Worm (Caenorhabditis elegans) whole organism, young adult: ENCODE measurements around the gene C50E3.7.
A peak's percentile ranks its signal among the peaks of the same experiment; 100 is the strongest.

Source experiments
- B0019.2 ChIP-seq: fragments of 200-800 bp; sonication (Bioruptor generic); conservative IDR thresholded peaks from 2 replicates; pipeline ENCODE4 v1.3.6; 2022; ENCODE audit warnings: missing genetic modification reagents, missing genetic modification characterization, missing compliant biosample characterization
- B0261.1 ChIP-seq: sonication (generic microtip); optimal IDR thresholded peaks from 2 replicates; lab custom pipeline; 2016; ENCODE audit warnings: mild to moderate bottlenecking, missing genetic modification characterization, moderate library complexity, missing compliant biosample characterization
- D2030.7 ChIP-seq: fragments of 200-800 bp; sonication (Bioruptor generic); IDR thresholded peaks from 2 replicates; pipeline ENCODE4 v1.3.6; 2022; ENCODE audit warnings: missing genetic modification reagents, missing genetic modification characterization, missing compliant biosample characterization
- F22D6.2 ChIP-seq: sonication (generic microtip); optimal IDR thresholded peaks from 2 replicates; lab custom pipeline; 2016; ENCODE audit warnings: mild to moderate bottlenecking, missing genetic modification characterization, missing compliant biosample characterization
- F33H1.4 ChIP-seq: fragments of 200-800 bp; sonication (Bioruptor generic); IDR thresholded peaks from 2 replicates; pipeline ENCODE4 v1.3.6; 2022; ENCODE audit warnings: missing genetic modification reagents, missing genetic modification characterization, missing compliant biosample characterization
- F37B4.10 ChIP-seq: fragments of 200-800 bp; sonication (Bioruptor generic); IDR thresholded peaks from 2 replicates; pipeline ENCODE4 v1.3.6; 2022; ENCODE audit warnings: missing genetic modification characterization, missing compliant biosample characterization
- F49E8.2 ChIP-seq: sonication (generic microtip); optimal IDR thresholded peaks from 3 replicates; lab custom pipeline; 2017; ENCODE audit warnings: missing genetic modification characterization, mild to moderate bottlenecking, missing compliant biosample characterization, antibody characterized with exemption, moderate library complexity; ENCODE audit not compliant: insufficient read depth
- F52B5.7 ChIP-seq: sonication (generic microtip); optimal IDR thresholded peaks from 2 replicates; lab custom pipeline; 2016; ENCODE audit warnings: mild to moderate bottlenecking, missing genetic modification characterization, missing compliant biosample characterization
- F57C9.4 ChIP-seq: sonication (generic microtip); optimal IDR thresholded peaks from 2 replicates; lab custom pipeline; 2017; ENCODE audit warnings: mild to moderate bottlenecking, missing genetic modification characterization, missing compliant biosample characterization
- ZK185.1 ChIP-seq: sonication (generic microtip); optimal IDR thresholded peaks from 2 replicates; lab custom pipeline; 2016; ENCODE audit warnings: mild to moderate bottlenecking, missing genetic modification characterization, missing compliant biosample characterization; ENCODE audit not compliant: poor library complexity, severe bottlenecking
- cebp-2 ChIP-seq: fragments of 200-800 bp; sonication (Bioruptor generic); IDR thresholded peaks from 2 replicates; pipeline ENCODE4 v1.3.6; 2022; ENCODE audit warnings: missing genetic modification characterization, missing compliant biosample characterization
- ceh-100 ChIP-seq: fragments of 200-800 bp; sonication (Bioruptor generic); IDR thresholded peaks from 2 replicates; pipeline ENCODE4 v1.3.6; 2022; ENCODE audit warnings: missing genetic modification reagents, missing genetic modification characterization, missing compliant biosample characterization
- ceh-79 ChIP-seq: sonication (generic microtip); optimal IDR thresholded peaks from 2 replicates; lab custom pipeline; 2017; ENCODE audit warnings: mild to moderate bottlenecking, missing genetic modification characterization, missing compliant biosample characterization
- dox-1 ChIP-seq: fragments of 200-800 bp; sonication (Bioruptor generic); IDR thresholded peaks from 2 replicates; pipeline ENCODE4 v1.3.6; 2022; ENCODE audit warnings: missing genetic modification reagents, missing genetic modification characterization, missing compliant biosample characterization
- dpl-1 ChIP-seq: fragments of 150-350 bp; optimal IDR thresholded peaks from 2 replicates; lab custom pipeline; 2014; ENCODE audit warnings: missing biosample characterization, missing genetic modification reagents, missing genetic modification characterization
- efl-1 ChIP-seq: fragments of 150-350 bp; optimal IDR thresholded peaks from 2 replicates; lab custom pipeline; 2014; ENCODE audit warnings: missing biosample characterization, missing genetic modification reagents, missing genetic modification characterization
- egl-18 ChIP-seq: fragments of 200-800 bp; sonication (Bioruptor generic); IDR thresholded peaks from 2 replicates; pipeline ENCODE4 v1.3.6; 2022; ENCODE audit warnings: missing genetic modification reagents, missing genetic modification characterization, missing compliant biosample characterization
- ekl-4 ChIP-seq: fragments of 200-800 bp; sonication (Bioruptor generic); IDR thresholded peaks from 2 replicates; pipeline ENCODE4 v1.3.6; 2022; ENCODE audit warnings: missing genetic modification reagents, missing genetic modification characterization, missing compliant biosample characterization
- ets-4 ChIP-seq: fragments of 200-800 bp; sonication (Bioruptor generic); optimal IDR thresholded peaks from 2 replicates; lab custom pipeline; 2018; ENCODE audit warnings: mild to moderate bottlenecking, missing genetic modification characterization, missing compliant biosample characterization
- hmg-1.2 ChIP-seq: fragments of 200-800 bp; sonication (Bioruptor generic); IDR thresholded peaks from 2 replicates; pipeline ENCODE4 v1.3.6; 2022; ENCODE audit warnings: missing genetic modification reagents, missing genetic modification characterization, missing compliant biosample characterization
- lag-1 ChIP-seq: fragments of 200-800 bp; sonication (Bioruptor generic); IDR thresholded peaks from 2 replicates; pipeline ENCODE4 v1.3.6; 2022; ENCODE audit warnings: missing genetic modification reagents, missing genetic modification characterization, missing compliant biosample characterization
- lin-26 ChIP-seq: fragments of 200-800 bp; sonication (Bioruptor generic); IDR thresholded peaks from 2 replicates; pipeline ENCODE4 v1.3.6; 2022; ENCODE audit warnings: missing genetic modification reagents, missing genetic modification characterization, missing compliant biosample characterization
- madf-6 ChIP-seq: fragments of 200-800 bp; sonication (Bioruptor generic); IDR thresholded peaks from 2 replicates; pipeline ENCODE4 v1.3.6; 2022; ENCODE audit warnings: missing genetic modification reagents, missing genetic modification characterization, missing compliant biosample characterization
- madf-8 ChIP-seq: fragments of 200-800 bp; sonication (Bioruptor generic); conservative IDR thresholded peaks from 2 replicates; pipeline ENCODE4 v1.3.6; 2022; ENCODE audit warnings: missing genetic modification reagents, missing genetic modification characterization, missing compliant biosample characterization
- mel-28 ChIP-seq: sonication (generic microtip); optimal IDR thresholded peaks from 2 replicates; lab custom pipeline; 2016; ENCODE audit warnings: borderline replicate concordance, mild to moderate bottlenecking, missing genetic modification characterization, missing compliant biosample characterization
- nfya-2 ChIP-seq: fragments of 200-800 bp; sonication (Bioruptor generic); IDR thresholded peaks from 2 replicates; pipeline ENCODE4 v1.3.6; 2022; ENCODE audit warnings: missing genetic modification reagents, missing genetic modification characterization, missing compliant biosample characterization
- nhr-80 ChIP-seq: sonication (generic microtip); optimal IDR thresholded peaks from 2 replicates; lab custom pipeline; 2016; ENCODE audit warnings: missing genetic modification characterization, missing compliant biosample characterization
- nhr-90 ChIP-seq: sonication (generic microtip); optimal IDR thresholded peaks from 2 replicates; lab custom pipeline; 2016; ENCODE audit warnings: missing genotype, mild to moderate bottlenecking, missing genetic modification characterization, missing compliant biosample characterization
- pha-4 ChIP-seq: fragments of 150-350 bp; sonication (generic microtip); optimal IDR thresholded peaks from 2 replicates; lab custom pipeline; 2014; ENCODE audit warnings: missing biosample characterization, missing genetic modification reagents, missing genetic modification characterization
- rec-8 ChIP-seq, 2 experiments: sonication (generic microtip); optimal IDR thresholded peaks; 2 replicates each; lab custom pipeline; 2016; ENCODE audit warnings: mild to moderate bottlenecking in 2 of 2, missing genetic modification characterization in 2 of 2, missing genetic modification reagents in 2 of 2, missing genotype in 2 of 2, missing biosample characterization in 1 of 2, missing compliant biosample characterization in 1 of 2, moderate library complexity in 1 of 2
- rpc-1 ChIP-seq, 2 experiments: fragments of 150-350 bp in 1 of 2; sonication (generic microtip) in 1 of 2; optimal IDR thresholded peaks; 2 replicates each; lab custom pipeline; 2014 to 2018; ENCODE audit warnings: missing biosample characterization in 1 of 2, missing genetic modification characterization in 1 of 2, missing genetic modification reagents in 1 of 2, missing genotype in 1 of 2
- snpc-4 ChIP-seq, 5 experiments: fragments of 150-350 bp in 1 of 5; sonication (generic microtip) in 4 of 5; optimal IDR thresholded peaks; 2 replicates each; lab custom pipeline; 2014 to 2018; ENCODE audit warnings: missing genetic modification characterization in 5 of 5, missing biosample characterization in 3 of 5, antibody characterized with exemption in 2 of 5, mild to moderate bottlenecking in 2 of 5, missing compliant biosample characterization in 2 of 5, missing genotype in 2 of 5, moderate library complexity in 2 of 5, missing genetic modification reagents in 1 of 5
- somi-1 ChIP-seq: fragments of 200-800 bp; sonication (Bioruptor generic); optimal IDR thresholded peaks from 2 replicates; lab custom pipeline; 2018; ENCODE audit warnings: mild to moderate bottlenecking, missing genetic modification characterization, missing compliant biosample characterization
- tbp1 ChIP-seq: fragments of 200-800 bp; sonication (Bioruptor generic); optimal IDR thresholded peaks from 2 replicates; lab custom pipeline; 2018; ENCODE audit warnings: mild to moderate bottlenecking, missing genetic modification characterization, missing compliant biosample characterization
- xnd-1 ChIP-seq: sonication (generic microtip); optimal IDR thresholded peaks from 2 replicates; lab custom pipeline; 2016; ENCODE audit warnings: missing genotype, missing genetic modification reagents, missing genetic modification characterization, missing compliant biosample characterization
- zim-3 ChIP-seq: sonication (generic microtip); optimal IDR thresholded peaks from 2 replicates; lab custom pipeline; 2017; ENCODE audit warnings: mild to moderate bottlenecking, missing genetic modification characterization, moderate library complexity, missing compliant biosample characterization
- ztf-25 ChIP-seq: fragments of 200-800 bp; sonication (Bioruptor generic); IDR thresholded peaks from 2 replicates; pipeline ENCODE4 v1.3.6; 2022; ENCODE audit warnings: missing genetic modification reagents, missing genetic modification characterization, missing compliant biosample characterization
- ztf-26 ChIP-seq: sonication (generic microtip); optimal IDR thresholded peaks from 2 replicates; lab custom pipeline; 2017; ENCODE audit warnings: missing genetic modification characterization, missing compliant biosample characterization

C50E3.7 gene

DNA sequence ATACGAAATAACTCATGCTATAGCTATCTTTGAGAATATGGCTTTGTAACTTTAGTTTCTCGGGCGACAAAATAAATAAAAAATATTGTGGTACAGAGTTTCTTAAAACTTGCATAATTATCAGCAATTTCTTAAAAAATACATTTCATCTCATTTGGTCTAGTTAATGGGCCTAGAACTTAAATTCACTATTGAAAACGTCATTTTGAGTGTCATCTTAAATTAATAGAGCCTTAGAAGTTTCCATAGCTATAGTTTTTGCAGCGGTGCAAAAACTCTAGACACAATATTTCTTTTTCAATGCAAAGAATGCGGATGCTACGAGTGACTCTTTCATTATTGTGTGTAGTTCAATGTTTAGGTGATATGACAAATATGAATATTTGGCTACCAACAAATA lies 13.9 kb upstream of the C50E3.7 start, which contains the start of gene clec-215:
TSS of gene clec-215 (plus strand) at position 301 of the 400 bp plus-strand sequence.
- TF ChIP-seq nfya-2 (GFP tag; lab: Robert Waterston, UW): no peak

- TF ChIP-seq nhr-80 (tag; lab: Kevin White, UChicago) (peak; percentile 25), B0261.1 (tag; lab: Kevin White, UChicago) (no peak), ZK185.1 (tag; lab: Kevin White, UChicago) (no peak), mel-28 (tag; lab: Kevin White, UChicago) (no peak), ets-4 (GFP tag; lab: Kevin White, UChicago) (no peak), lin-26 (no peak), ekl-4 (GFP tag; lab: Robert Waterston, UW) (no peak)
These were observed 11.7 kb upstream of the C50E3.7 start, which contains the start of the genes folt-3 and clec-214 for ce11 chrV:7609698-7610420. Gene folt-3, minus strand, starts transcription at chrV:7609748. Gene clec-214, plus strand, starts transcription at chrV:7610370.

DNA sequence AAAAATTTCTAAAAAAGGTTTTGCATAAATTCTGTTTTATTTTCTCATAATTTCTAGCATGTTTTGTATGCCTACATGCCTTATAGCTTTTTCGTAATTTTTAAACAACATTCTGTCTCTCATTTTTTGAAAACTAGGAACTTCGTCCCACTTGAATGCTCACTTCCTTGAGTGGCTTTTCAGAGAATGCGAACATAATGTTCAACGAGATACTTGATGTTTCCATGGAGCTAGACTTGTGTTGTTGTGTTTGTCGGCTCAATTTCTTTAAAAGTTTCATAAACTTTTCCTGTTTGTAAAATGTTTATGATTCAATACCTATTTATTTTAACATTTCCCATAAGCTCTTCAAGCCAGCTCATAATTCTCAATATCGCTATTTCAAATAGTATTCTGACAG lies 6.7 kb upstream of the C50E3.7 start, which contains the start of gene clec-213:
TSS of gene clec-213 (plus strand) at position 301 of the 400 bp plus-strand sequence.
- no peak for TF ChIP-seq ztf-25 (GFP tag; lab: Robert Waterston, UW)
- TF ChIP-seq tbp1 (GFP tag; lab: Kevin White, UChicago): no peak
- no peak for TF ChIP-seq F52B5.7
- no peak for TF ChIP-seq D2030.7 (GFP tag; lab: Robert Waterston, UW)
- no peak for TF ChIP-seq xnd-1 (tag; lab: Kevin White, UChicago)
- no peak for TF ChIP-seq egl-18 (GFP tag; lab: Robert Waterston, UW)
- TF ChIP-seq cebp-2: no peak
- no peak for TF ChIP-seq F22D6.2 (tag; lab: Kevin White, UChicago)
- no peak for TF ChIP-seq zim-3 (tag; lab: Kevin White, UChicago)

- no peak for TF ChIP-seq ceh-100 (GFP tag; lab: Robert Waterston, UW)
- peak; percentile 28 for TF ChIP-seq dpl-1 (GFP tag; lab: Kevin White, UChicago)
- peak; percentile 26; the same call in 1 of the 2 replicates for TF ChIP-seq madf-8
- TF ChIP-seq efl-1: peak; percentile 86
- no peak for TF ChIP-seq B0019.2
- peak; percentile 84 for TF ChIP-seq madf-6 (GFP tag; lab: Robert Waterston, UW)
These were observed 5.2 kb upstream of the C50E3.7 start, which contains the start of gene C50E3.11 for ce11 chrV:7603404-7603803. Gene C50E3.11, minus strand, starts transcription at chrV:7603486.

DNA sequence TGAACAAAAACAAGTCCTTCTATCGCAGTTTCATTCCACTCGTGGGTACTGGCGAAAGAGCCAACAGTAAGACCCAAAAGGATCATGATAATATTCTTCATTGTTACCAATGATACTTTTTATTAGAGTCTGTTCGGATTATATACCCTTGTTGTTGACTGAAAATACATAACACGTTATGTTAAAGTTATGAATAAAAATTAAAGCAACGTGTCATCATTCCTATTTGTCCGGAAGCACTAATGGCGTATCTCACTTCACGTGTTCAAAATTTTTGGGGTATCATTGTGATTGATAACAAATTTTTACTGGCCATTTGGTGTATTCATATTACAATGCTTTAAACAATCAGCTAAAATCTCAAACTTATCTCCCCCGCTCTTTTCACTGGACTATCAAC lies 3.3 kb upstream of the C50E3.7 start, which contains the start of gene scl-26:
TSS of gene scl-26 (minus strand) at position 101 of the 400 bp plus-strand sequence.
- no peak for TF ChIP-seq F33H1.4 (GFP tag; lab: Robert Waterston, UW)
- TF ChIP-seq F37B4.10 (GFP tag; lab: Robert Waterston, UW): no peak
- no peak for TF ChIP-seq F22D6.2 (tag; lab: Kevin White, UChicago)
- TF ChIP-seq madf-6 (GFP tag; lab: Robert Waterston, UW): no peak
- TF ChIP-seq lag-1: no peak
- no peak for TF ChIP-seq dox-1
- no peak for TF ChIP-seq rec-8 (tag; optimal IDR thresholded peaks at IDR 0.05; lab: Kevin White, UChicago)
- no peak for TF ChIP-seq mel-28 (tag; lab: Kevin White, UChicago)
- no peak for TF ChIP-seq ztf-26 (tag; lab: Kevin White, UChicago)
- no peak for TF ChIP-seq somi-1
- no peak for TF ChIP-seq ceh-79
- TF ChIP-seq snpc-4 (GFP tag; optimal IDR thresholded peaks at IDR 0.05; lab: Kevin White, UChicago): no peak
- TF ChIP-seq snpc-4 (tag; optimal IDR thresholded peaks at IDR 0.05; lab: Kevin White, UChicago): no peak
- TF ChIP-seq F57C9.4: no peak
- no peak for TF ChIP-seq F49E8.2 (tag; lab: Kevin White, UChicago)
- TF ChIP-seq rpc-1 (optimal IDR thresholded peaks at IDR 0.05; lab: Kevin White, UChicago): no peak
- no peak for TF ChIP-seq rpc-1 (tag; optimal IDR thresholded peaks at IDR 0.05; lab: Kevin White, UChicago)
- TF ChIP-seq nhr-90 (tag; lab: Kevin White, UChicago): no peak
- no peak for TF ChIP-seq hmg-1.2 (GFP tag; lab: Robert Waterston, UW)
- no peak for TF ChIP-seq pha-4 (tag; lab: Kevin White, UChicago)
- TF ChIP-seq, all 124 proteins: peak for 0
